Fruit fly (Drosophila melanogaster) whole organism, embryonic: ENCODE measurements around the gene UBL3.

Experiments
- Ada2b ChIP-seq: fragments of 200-800 bp; sonication (Bioruptor generic); IDR thresholded peaks from 2 replicates; pipeline ENCODE4 v1.3.6; 2022; ENCODE audit warnings: missing biosample characterization, missing genetic modification characterization
- CG10147 ChIP-seq: fragments of 200-800 bp; sonication (Bioruptor generic); optimal IDR thresholded peaks from 2 replicates; lab custom pipeline; 2019; ENCODE audit warnings: missing biosample characterization, mild to moderate bottlenecking, missing genetic modification characterization, moderate library complexity
- CG1024 ChIP-seq: fragments of 200-800 bp; sonication (Bioruptor generic); IDR thresholded peaks from 2 replicates; pipeline ENCODE4 v1.3.6; 2022; ENCODE audit warnings: missing biosample characterization, missing genetic modification characterization
- CG10654 ChIP-seq: fragments of 200-800 bp; sonication (Bioruptor generic); optimal IDR thresholded peaks from 2 replicates; lab custom pipeline; 2016; ENCODE audit warnings: missing biosample characterization, missing genetic modification characterization
- CG10959 ChIP-seq: fragments of 200-800 bp; sonication (Bioruptor generic); IDR thresholded peaks from 2 replicates; pipeline ENCODE4 v1.3.6; 2022; ENCODE audit warnings: missing biosample characterization, missing genetic modification characterization
- CG11560 ChIP-seq: fragments of 200-800 bp; sonication (Bioruptor generic); IDR thresholded peaks from 3 replicates; pipeline ENCODE4 v1.3.6; 2022; ENCODE audit warnings: missing biosample characterization, missing genetic modification characterization
- CG11696 ChIP-seq: fragments of 200-800 bp; sonication (Bioruptor generic); IDR thresholded peaks from 2 replicates; pipeline ENCODE4 v1.3.6; 2022; ENCODE audit warnings: missing biosample characterization, missing genetic modification characterization
- CG1233 ChIP-seq: fragments of 200-800 bp; sonication (Bioruptor generic); optimal IDR thresholded peaks from 4 replicates; lab custom pipeline; 2018; ENCODE audit warnings: missing biosample characterization, mild to moderate bottlenecking, missing genetic modification characterization
- CG13775 ChIP-seq: fragments of 200-800 bp; sonication (Bioruptor generic); optimal IDR thresholded peaks from 3 replicates; lab custom pipeline; 2017; ENCODE audit warnings: missing biosample characterization, mild to moderate bottlenecking, missing genetic modification characterization
- CG14965 ChIP-seq: fragments of 200-800 bp; sonication (Bioruptor generic); optimal IDR thresholded peaks from 2 replicates; lab custom pipeline; 2016; ENCODE audit warnings: missing biosample characterization, missing genetic modification characterization, borderline replicate concordance
- CG17359 ChIP-seq: fragments of 200-800 bp; sonication (Bioruptor generic); optimal IDR thresholded peaks from 3 replicates; lab custom pipeline; 2018; ENCODE audit warnings: missing biosample characterization, mild to moderate bottlenecking, missing genetic modification characterization, moderate library complexity
- CG17802 ChIP-seq: fragments of 200-800 bp; sonication (Bioruptor generic); optimal IDR thresholded peaks from 2 replicates; lab custom pipeline; 2018; ENCODE audit warnings: missing biosample characterization, mild to moderate bottlenecking, missing genetic modification characterization, moderate library complexity
- CG1792 ChIP-seq: fragments of 200-800 bp; sonication (Bioruptor generic); optimal IDR thresholded peaks from 2 replicates; lab custom pipeline; 2016; ENCODE audit warnings: missing biosample characterization, missing genetic modification characterization
- CG2116 ChIP-seq: fragments of 200-800 bp; sonication (Bioruptor generic); optimal IDR thresholded peaks from 3 replicates; lab custom pipeline; 2018; ENCODE audit warnings: missing biosample characterization, mild to moderate bottlenecking, missing genetic modification characterization
- CG2712 ChIP-seq: fragments of 200-800 bp; optimal IDR thresholded peaks from 3 replicates; lab custom pipeline; 2019; ENCODE audit warnings: missing biosample characterization, mild to moderate bottlenecking, missing genetic modification characterization, moderate library complexity
- CG3281 ChIP-seq: fragments of 200-800 bp; sonication (Bioruptor generic); optimal IDR thresholded peaks from 3 replicates; lab custom pipeline; 2017; ENCODE audit warnings: missing biosample characterization, mild to moderate bottlenecking, missing genetic modification characterization
- CG34224 ChIP-seq: fragments of 200-800 bp; sonication (Bioruptor generic); IDR thresholded peaks from 3 replicates; pipeline ENCODE4 v1.3.6; 2022; ENCODE audit warnings: missing biosample characterization, missing genetic modification characterization; ENCODE audit not compliant: partially characterized antibody
- CG5953 ChIP-seq: fragments of 200-800 bp; sonication (Bioruptor generic); IDR thresholded peaks from 2 replicates; pipeline ENCODE4 v1.3.6; 2022; ENCODE audit warnings: missing biosample characterization, missing genetic modification characterization
- CG7372 ChIP-seq: fragments of 200-800 bp; sonication (Bioruptor generic); IDR thresholded peaks from 2 replicates; pipeline ENCODE4 v1.3.6; 2022; ENCODE audit warnings: missing biosample characterization, missing genetic modification characterization
- CG9727 ChIP-seq: fragments of 200-800 bp; sonication (Bioruptor generic); optimal IDR thresholded peaks from 3 replicates; lab custom pipeline; 2017; ENCODE audit warnings: missing biosample characterization, mild to moderate bottlenecking, missing genetic modification characterization
- CG9817 ChIP-seq: fragments of 200-800 bp; sonication (Bioruptor generic); optimal IDR thresholded peaks from 2 replicates; lab custom pipeline; 2018; ENCODE audit warnings: missing biosample characterization, mild to moderate bottlenecking, missing genetic modification characterization, moderate library complexity
- Dad ChIP-seq: fragments of 200-800 bp; sonication (Bioruptor generic); optimal IDR thresholded peaks from 3 replicates; lab custom pipeline; 2016; ENCODE audit warnings: missing biosample characterization, missing genetic modification characterization
- E2f2 ChIP-seq: fragments of 200-800 bp; sonication (Bioruptor generic); IDR thresholded peaks from 2 replicates; pipeline ENCODE4 v1.3.6; 2022; ENCODE audit warnings: missing biosample characterization, missing genetic modification characterization
- Eip74EF ChIP-seq, 2 experiments: fragments of 200-800 bp in 1 of 2; fragments of >200 bp in 1 of 2; sonication (Bioruptor generic) in 1 of 2; optimal IDR thresholded peaks; 2 replicates each; lab custom pipeline; 2017 to 2019; ENCODE audit warnings: missing biosample characterization in 2 of 2, missing genetic modification characterization in 2 of 2, mild to moderate bottlenecking in 1 of 2, moderate library complexity in 1 of 2
- Ets97D ChIP-seq: fragments of 200-800 bp; sonication (Bioruptor generic); optimal IDR thresholded peaks from 3 replicates; lab custom pipeline; 2016; ENCODE audit warnings: missing biosample characterization, missing genetic modification characterization
- Fer1 ChIP-seq: fragments of 200-800 bp; sonication (Bioruptor generic); optimal IDR thresholded peaks from 2 replicates; lab custom pipeline; 2017; ENCODE audit warnings: missing biosample characterization, mild to moderate bottlenecking, missing genetic modification characterization
- HLH4C ChIP-seq: fragments of 200-800 bp; sonication (Bioruptor generic); IDR thresholded peaks from 3 replicates; pipeline ENCODE4 v1.3.6; 2022; ENCODE audit warnings: missing biosample characterization, missing genetic modification characterization; ENCODE audit not compliant: partially characterized antibody
- Hsf ChIP-seq: fragments of 200-800 bp; sonication (Bioruptor generic); optimal IDR thresholded peaks from 3 replicates; lab custom pipeline; 2016; ENCODE audit warnings: missing biosample characterization, missing genetic modification characterization
- MBD-R2 ChIP-seq: fragments of 200-800 bp; sonication (Bioruptor generic); IDR thresholded peaks from 2 replicates; pipeline ENCODE4 v1.3.6; 2022; ENCODE audit warnings: missing biosample characterization, missing genetic modification characterization
- Med ChIP-seq: fragments of 200-800 bp; sonication (Bioruptor generic); peaks from one replicate; lab custom pipeline; 2016; ENCODE audit warnings: missing biosample characterization, missing genetic modification characterization, mild to moderate bottlenecking, inconsistent platforms, moderate library complexity
- NC2β ChIP-seq: fragments of 200-800 bp; sonication (Bioruptor generic); optimal IDR thresholded peaks from 2 replicates; lab custom pipeline; 2016; ENCODE audit warnings: missing biosample characterization, missing genetic modification characterization
- NFAT ChIP-seq: fragments of 200-800 bp; sonication (Bioruptor generic); IDR thresholded peaks from 2 replicates; pipeline ENCODE4 v1.3.6; 2022; ENCODE audit warnings: missing biosample characterization, missing genetic modification characterization
- Rx ChIP-seq: fragments of 200-800 bp; sonication (Bioruptor generic); IDR thresholded peaks from 2 replicates; pipeline ENCODE4 v1.3.6; 2022; ENCODE audit warnings: missing biosample characterization, missing genetic modification characterization
- Usf ChIP-seq: fragments of 200-800 bp; sonication (Bioruptor generic); optimal IDR thresholded peaks from 2 replicates; lab custom pipeline; 2017; ENCODE audit warnings: missing genotype, missing biosample characterization, missing genetic modification characterization
- ab ChIP-seq: fragments of 200-800 bp; sonication (Bioruptor generic); optimal IDR thresholded peaks from 2 replicates; lab custom pipeline; 2016; ENCODE audit warnings: missing biosample characterization, missing genetic modification characterization
- al ChIP-seq: fragments of 200-800 bp; sonication (Bioruptor generic); IDR thresholded peaks from 2 replicates; pipeline ENCODE4 v1.3.6; 2022; ENCODE audit warnings: missing biosample characterization, missing genetic modification characterization
- cato ChIP-seq: fragments of 200-800 bp; sonication (Bioruptor generic); optimal IDR thresholded peaks from 2 replicates; lab custom pipeline; 2016; ENCODE audit warnings: missing biosample characterization, missing genetic modification characterization, borderline replicate concordance
- croc ChIP-seq: fragments of 200-800 bp; sonication (Bioruptor generic); conservative IDR thresholded peaks from 3 replicates; pipeline ENCODE4 v1.3.6; 2022; ENCODE audit warnings: missing biosample characterization, missing genetic modification characterization
- crp ChIP-seq, 2 experiments: fragments of 200-800 bp; sonication (Bioruptor generic); optimal IDR thresholded peaks; 2 replicates in 1 of 2; 3 replicates in 1 of 2; lab custom pipeline; 2017; ENCODE audit warnings: missing biosample characterization in 2 of 2, missing genetic modification characterization in 2 of 2, mild to moderate bottlenecking in 1 of 2, moderate library complexity in 1 of 2
- cwo ChIP-seq: fragments of 200-800 bp; sonication (Bioruptor generic); optimal IDR thresholded peaks from 3 replicates; lab custom pipeline; 2017; ENCODE audit warnings: missing biosample characterization, missing genetic modification characterization, mild to moderate bottlenecking, moderate library complexity, missing genetic modification reagents
- dimm ChIP-seq: fragments of 200-800 bp; sonication (Bioruptor generic); IDR thresholded peaks from 2 replicates; pipeline ENCODE4 v1.3.6; 2022; ENCODE audit warnings: missing biosample characterization, missing genetic modification characterization
- fd3F ChIP-seq: fragments of 200-800 bp; sonication (Bioruptor generic); optimal IDR thresholded peaks from 2 replicates; lab custom pipeline; 2018; ENCODE audit warnings: missing biosample characterization, mild to moderate bottlenecking, missing genetic modification characterization, moderate library complexity
- pb ChIP-seq: fragments of 200-800 bp; sonication (Bioruptor generic); optimal IDR thresholded peaks from 3 replicates; lab custom pipeline; 2016; ENCODE audit warnings: missing biosample characterization, missing genetic modification characterization
- peb ChIP-seq: fragments of 200-800 bp; sonication (Bioruptor generic); IDR thresholded peaks from 2 replicates; pipeline ENCODE4 v1.3.6; 2022; ENCODE audit warnings: missing biosample characterization, missing genetic modification characterization
- pzg ChIP-seq: fragments of 200-800 bp; sonication (Bioruptor generic); optimal IDR thresholded peaks from 3 replicates; lab custom pipeline; 2018; ENCODE audit warnings: missing biosample characterization, mild to moderate bottlenecking, missing genetic modification characterization, moderate library complexity
- sens ChIP-seq: fragments of 200-800 bp; sonication (Bioruptor generic); peaks from one replicate; lab custom pipeline; 2016; ENCODE audit warnings: missing biosample characterization, missing genetic modification characterization
- sens-2 ChIP-seq: fragments of 200-800 bp; sonication (Bioruptor generic); IDR thresholded peaks from 2 replicates; pipeline ENCODE4 v1.3.6; 2022; ENCODE audit warnings: missing biosample characterization, missing genetic modification characterization
- ssp ChIP-seq: fragments of 200-800 bp; sonication (Bioruptor generic); IDR thresholded peaks from 2 replicates; pipeline ENCODE4 v1.3.6; 2022; ENCODE audit warnings: missing biosample characterization, missing genetic modification characterization
- tgo ChIP-seq: fragments of 200-800 bp; sonication (Bioruptor generic); IDR thresholded peaks from 3 replicates; pipeline ENCODE4 v1.3.6; 2022; ENCODE audit warnings: missing biosample characterization, missing genetic modification characterization
- tll ChIP-seq, 2 experiments: fragments of 200-800 bp in 1 of 2; fragments of >200 bp in 1 of 2; sonication (Bioruptor generic) in 1 of 2; optimal IDR thresholded peaks; 2 replicates each; lab custom pipeline; 2017 to 2019; ENCODE audit warnings: missing biosample characterization in 2 of 2, missing genetic modification characterization in 2 of 2, mild to moderate bottlenecking in 1 of 2, moderate library complexity in 1 of 2
- unc-4 ChIP-seq: fragments of 200-800 bp; sonication (Bioruptor generic); IDR thresholded peaks from 2 replicates; pipeline ENCODE4 v1.3.6; 2022; ENCODE audit warnings: missing biosample characterization, missing genetic modification characterization; ENCODE audit not compliant: partially characterized antibody
- vvl ChIP-seq: fragments of 200-800 bp; sonication (Bioruptor generic); IDR thresholded peaks from 2 replicates; pipeline ENCODE4 v1.3.6; 2022; ENCODE audit warnings: missing biosample characterization, missing genetic modification characterization

Gene UBL3

DNA sequence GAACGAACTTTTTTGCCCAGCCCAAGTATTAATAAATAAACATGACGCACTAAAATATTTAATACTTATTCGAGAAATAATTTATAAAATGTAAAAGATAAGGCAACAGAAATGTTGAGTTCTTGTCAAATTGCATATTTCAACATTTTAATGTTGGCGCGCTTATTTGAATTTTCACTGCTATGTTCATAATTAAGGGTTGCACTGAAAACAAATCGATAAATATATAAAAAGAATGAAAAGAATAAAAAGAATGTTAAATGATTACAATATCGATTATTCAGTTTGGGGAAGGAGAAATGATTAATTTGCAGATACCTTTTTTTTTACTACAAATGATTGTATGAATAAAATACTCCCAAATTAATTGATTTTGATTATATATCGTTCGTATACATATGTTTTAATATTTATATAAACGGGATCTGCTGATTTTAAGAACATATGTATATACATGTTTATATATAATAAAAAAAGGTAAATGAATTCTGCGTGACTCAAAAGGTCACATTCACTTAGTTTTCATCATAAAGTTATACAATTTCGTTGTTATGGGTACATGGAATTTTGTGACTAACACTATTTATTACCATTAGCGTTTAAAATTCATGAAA, 13.9 kb upstream of the UBL3 start (continued):
- TF ChIP-seq pzg (peak; percentile 27), unc-4 (0 out of 2 replicates have a peak, but pooled peaks have one; percentile 41), Hsf (GFP tag; lab: Kevin White, UChicago) (no peak), CG10654 (no peak), CG3281 (GFP tag; lab: Kevin White, UChicago) (no peak), CG2116 (GFP tag; lab: Kevin White, UChicago) (peak; percentile 97), Fer1 (no peak), ssp (no peak), tgo (no peak), crp (GFP tag; optimal IDR thresholded peaks at IDR 0.05; lab: Kevin White, UChicago) (peak in 1 of 2 experiments; percentile 75), CG11696 (no peak), CG7372 (GFP tag; lab: Robert Waterston, UW) (no peak), CG1233 (GFP tag; lab: Kevin White, UChicago) (no peak), Ada2b (GFP tag; lab: Robert Waterston, UW) (no peak), CG10147 (no peak), CG5953 (GFP tag; lab: Robert Waterston, UW) (no peak), NC2β (GFP tag; lab: Kevin White, UChicago) (no peak), peb (no peak), CG17802 (tag; lab: Kevin White, UChicago) (no peak), Rx (GFP tag; lab: Robert Waterston, UW) (no peak), MBD-R2 (no peak), CG34224 (GFP tag; lab: Robert Waterston, UW) (no peak), CG11560 (tag; lab: Robert Waterston, UW) (no peak), ab (GFP tag; lab: Kevin White, UChicago) (no peak), HLH4C (peak; percentile 49; the same call in 1 of the 3 replicates), sens-2 (no peak), tll (GFP tag; optimal IDR thresholded peaks at IDR 0.05; lab: Kevin White, UChicago) (no peak), CG1024 (GFP tag; lab: Robert Waterston, UW) (no peak), CG2712 (tag; lab: Kevin White, UChicago) (peak; percentile 14), Usf (GFP tag; lab: Kevin White, UChicago) (no peak), CG10959 (GFP tag; lab: Robert Waterston, UW) (no peak), CG13775 (GFP tag; lab: Kevin White, UChicago) (no peak), CG14965 (GFP tag; lab: Kevin White, UChicago) (no peak), al (GFP tag; lab: Robert Waterston, UW) (no peak), croc (GFP tag; lab: Robert Waterston, UW) (no peak), pb (GFP tag; lab: Kevin White, UChicago) (no peak), Dad (no peak), cwo (GFP tag; lab: Kevin White, UChicago) (no peak), CG1792 (GFP tag; lab: Kevin White, UChicago) (no peak), cato (GFP tag; lab: Kevin White, UChicago) (no peak), E2f2 (GFP tag; lab: Robert Waterston, UW) (peak; percentile 82)
- TF ChIP-seq, all 482 proteins: peak for 29

DNA sequence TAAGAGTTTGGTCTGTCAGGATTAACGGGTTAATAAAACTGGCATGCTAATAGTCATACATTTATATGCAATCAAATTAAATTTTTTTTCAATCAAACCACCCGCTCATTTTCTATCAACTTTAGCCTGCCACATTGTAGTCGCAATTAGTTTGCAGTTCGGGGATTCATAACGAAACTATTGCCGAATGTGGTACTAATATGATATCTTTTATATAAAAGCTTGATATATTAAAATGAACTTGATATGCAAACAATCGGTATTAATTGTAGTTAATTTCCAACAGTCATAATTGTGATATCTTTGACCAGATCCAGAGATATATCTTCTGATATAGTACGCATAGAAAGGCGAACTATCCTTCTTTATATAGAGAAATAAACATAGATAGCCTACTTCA, 13.1 kb upstream of the UBL3 start:
- TF ChIP-seq sens (GFP tag; lab: Kevin White, UChicago) (peak; percentile 61), Med (GFP tag; lab: Kevin White, UChicago) (peak; percentile 20), CG17359 (tag; lab: Kevin White, UChicago) (no peak), NFAT (GFP tag; lab: Robert Waterston, UW) (no peak), Hsf (GFP tag; lab: Kevin White, UChicago) (no peak), Ets97D (GFP tag; lab: Kevin White, UChicago) (no peak), fd3F (GFP tag; lab: Kevin White, UChicago) (no peak), CG9727 (GFP tag; lab: Kevin White, UChicago) (no peak), Eip74EF (GFP tag; optimal IDR thresholded peaks at IDR 0.05; lab: Kevin White, UChicago) (no peak), vvl (GFP tag; lab: Robert Waterston, UW) (no peak), CG9817 (tag; lab: Kevin White, UChicago) (no peak), dimm (GFP tag; lab: Robert Waterston, UW) (no peak)
